Worm (Caenorhabditis elegans): ENCODE measurements around the gene ZC513.2.

ZC513.2 gene

ce11 chrV:8069637-8070036, 15.4 kb downstream of the ZC513.2 start, which contains the start of gene str-143:
Gene str-143, minus strand, starts transcription at chrV:8069737.
- TF ChIP-seq T23F11.4 (GFP tag; optimal IDR thresholded peaks at IDR 0.05) (no peak), ama-1 (optimal IDR thresholded peaks at IDR 0.05) (no peak), unc-42 (tag; optimal IDR thresholded peaks at IDR 0.05) (no peak), tbx-7 (tag; optimal IDR thresholded peaks at IDR 0.05) (no peak), C08G9.2 (tag; optimal IDR thresholded peaks at IDR 0.05) (no peak), lin-11 (tag; optimal IDR thresholded peaks at IDR 0.05) (no peak), unc-3 (GFP tag; conservative IDR thresholded peaks at IDR 0.05) (no peak), unc-3 (tag; optimal IDR thresholded peaks at IDR 0.05) (no peak), ceh-30 (tag; optimal IDR thresholded peaks at IDR 0.05) (no peak), sox-2 (GFP tag; IDR thresholded peaks at IDR 0.05) (no peak), ttx-3 (tag; optimal IDR thresholded peaks at IDR 0.05) (no peak), fax-1 (tag; optimal IDR thresholded peaks at IDR 0.05) (no peak), sdc-2 (tag; optimal IDR thresholded peaks at IDR 0.05) (no peak), pqm-1 (tag; optimal IDR thresholded peaks at IDR 0.05) (no peak), nfya-1 (tag; optimal IDR thresholded peaks at IDR 0.05) (no peak), pat-9 (tag; optimal IDR thresholded peaks at IDR 0.05) (no peak), pha-2 (tag; optimal IDR thresholded peaks at IDR 0.05) (no peak), ceh-6 (GFP tag; optimal IDR thresholded peaks at IDR 0.05) (no peak)

- TF ChIP-seq che-1 (tag; optimal IDR thresholded peaks at IDR 0.05) (no peak), ahr-1 (tag; optimal IDR thresholded peaks at IDR 0.05) (no peak), lin-11 (tag; optimal IDR thresholded peaks at IDR 0.05) (no peak), sdc-2 (tag; optimal IDR thresholded peaks at IDR 0.05) (no peak), Y22D7AL.16 (tag; optimal IDR thresholded peaks at IDR 0.05) (no peak), pros-1 (tag; optimal IDR thresholded peaks at IDR 0.05) (no peak), ets-4 (tag; optimal IDR thresholded peaks at IDR 0.05) (no peak), madf-2 (tag; optimal IDR thresholded peaks at IDR 0.05) (no peak), rnt-1 (tag; optimal IDR thresholded peaks at IDR 0.05) (no peak), F13H6.1 (tag; optimal IDR thresholded peaks at IDR 0.05) (no peak), ttx-3 (tag; optimal IDR thresholded peaks at IDR 0.05) (no peak), zip-5 (tag; optimal IDR thresholded peaks at IDR 0.05) (no peak)
Observed at ce11 chrV:8072047-8072446, 17.8 kb downstream of the ZC513.2 start, which contains the start of gene str-144. Gene str-144, minus strand, starts transcription at chrV:8072147.

DNA sequence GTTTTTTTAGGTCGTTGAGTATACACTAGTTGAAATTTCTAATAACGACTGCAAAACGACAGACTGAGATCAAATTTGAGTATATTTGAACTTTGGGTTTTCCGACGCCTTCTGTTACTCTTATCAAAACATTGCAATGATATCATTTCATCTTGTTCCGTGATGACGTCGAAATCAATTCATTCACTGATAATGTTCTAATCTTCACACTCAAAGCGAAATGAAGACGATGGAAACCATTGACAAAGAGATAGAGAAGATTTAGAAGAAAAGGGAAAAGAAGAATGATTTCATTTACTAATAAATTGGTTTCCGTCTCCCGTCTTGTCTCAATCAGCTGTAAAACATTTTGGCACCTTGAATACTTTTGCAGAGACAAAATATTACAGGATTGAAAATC, 18.9 kb downstream of the ZC513.2 start:
- TF ChIP-seq Y22D7AL.16 (tag; optimal IDR thresholded peaks at IDR 0.05) (no peak), ceh-30 (tag; optimal IDR thresholded peaks at IDR 0.05) (no peak), nhr-232 (tag; optimal IDR thresholded peaks at IDR 0.05) (no peak), hlh-8 (tag; optimal IDR thresholded peaks at IDR 0.05) (no peak), lim-6 (tag; optimal IDR thresholded peaks at IDR 0.05) (no peak)

DNA sequence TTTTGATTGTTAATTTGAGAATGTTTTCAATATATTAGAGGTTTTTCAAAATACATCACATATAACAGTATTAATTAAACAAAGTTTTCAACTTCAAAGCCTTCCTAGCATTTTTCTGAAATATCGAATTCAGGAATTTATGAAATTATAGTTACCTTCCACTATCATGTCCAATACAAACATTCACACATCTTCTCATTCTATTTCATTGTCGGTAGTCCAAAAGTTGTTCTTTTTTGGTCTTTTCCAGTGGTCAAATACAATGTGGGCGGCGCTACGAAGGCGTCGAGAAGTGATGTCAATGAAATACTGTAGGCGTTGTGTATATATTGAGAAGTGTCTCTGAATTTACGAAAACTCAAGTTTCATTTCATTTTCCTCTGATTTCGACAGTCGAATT, 21.5 kb downstream of the ZC513.2 start, which contains the start of gene catp-3:
Gene catp-3, plus strand, starts transcription at position 301 of the 400 bp plus-strand sequence.
- TF ChIP-seq nfya-1 (tag; optimal IDR thresholded peaks at IDR 0.05) (no peak), hlh-6 (tag; optimal IDR thresholded peaks at IDR 0.05) (no peak)

DNA sequence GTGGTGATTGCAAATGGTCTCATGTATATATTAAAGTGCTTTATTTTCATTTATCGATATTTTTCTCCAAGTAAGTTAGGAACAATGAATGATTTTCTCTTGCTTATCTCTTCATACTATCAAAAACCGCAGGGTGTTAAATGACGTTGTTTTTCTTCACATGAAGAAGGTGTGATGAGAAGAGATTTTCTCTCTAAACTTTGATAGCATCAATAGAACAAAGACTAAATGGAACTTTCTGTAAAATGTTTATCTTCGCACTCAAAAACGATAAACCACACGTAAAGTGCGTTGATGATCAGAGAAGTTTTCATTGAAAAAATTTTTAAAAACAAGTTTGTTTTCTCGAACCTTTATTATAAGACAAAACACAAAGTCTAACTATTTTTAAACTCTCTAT, 25.6 kb downstream of the ZC513.2 start:
- no peak for TF ChIP-seq K02D7.2 (tag; optimal IDR thresholded peaks at IDR 0.05)
- TF ChIP-seq dmd-4 (tag; optimal IDR thresholded peaks at IDR 0.05; ENCODE audit: borderline replicate concordance) = no peak
- TF ChIP-seq ets-4 (tag; optimal IDR thresholded peaks at IDR 0.05) = no peak
- TF ChIP-seq hlh-30 (tag; optimal IDR thresholded peaks at IDR 0.05; ENCODE audit: insufficient read depth) = no peak
- TF ChIP-seq fkh-6 (tag; optimal IDR thresholded peaks at IDR 0.05) = no peak
- TF ChIP-seq ztf-16 (tag; optimal IDR thresholded peaks at IDR 0.05) = no peak
